Worm (Caenorhabditis elegans): ENCODE data around the gene miga-1.

- no peak for TF ChIP-seq F13C5.2 (tag; optimal IDR thresholded peaks at IDR 0.05)
- TF ChIP-seq ceh-36 (tag; optimal IDR thresholded peaks at IDR 0.05) = no peak
- TF ChIP-seq hmg-4 (GFP tag; optimal IDR thresholded peaks at IDR 0.05) = no peak
- TF ChIP-seq flt-1 (GFP tag; IDR thresholded peaks at IDR 0.05) = no peak
- no peak for TF ChIP-seq ama-1 (optimal IDR thresholded peaks at IDR 0.05)
- TF ChIP-seq B0310.2 (tag; optimal IDR thresholded peaks at IDR 0.05) = no peak
- no peak for TF ChIP-seq hmbx-1 (tag; optimal IDR thresholded peaks at IDR 0.05)
- no peak for TF ChIP-seq hnd-1 (tag; optimal IDR thresholded peaks at IDR 0.05)
- TF ChIP-seq sea-1 (GFP tag; conservative IDR thresholded peaks at IDR 0.05) = no peak
- TF ChIP-seq aly-1 (tag; optimal IDR thresholded peaks at IDR 0.05) = no peak
Measured at ce11 chrV:12417277-12417676, 16.6 kb upstream of the miga-1 start, which contains the start of gene cdr-3.

Measured in whole organism, early embryonic.